Worm (Caenorhabditis elegans) whole organism, L2 larva: ENCODE data around the gene F59B2.15.

ENCODE experiments used
- aly-2 ChIP-seq: fragments of 150-350 bp; optimal IDR thresholded peaks from 2 replicates; lab custom pipeline; 2014; ENCODE audit warnings: missing biosample characterization, missing genetic modification characterization
- ceh-16 ChIP-seq: fragments of 150-350 bp; optimal IDR thresholded peaks from 2 replicates; lab custom pipeline; 2014; ENCODE audit warnings: missing biosample characterization, missing genetic modification characterization
- crh-2 ChIP-seq: sonication (generic microtip); optimal IDR thresholded peaks from 2 replicates; lab custom pipeline; 2017; ENCODE audit warnings: missing biosample characterization, missing genetic modification characterization
- dmd-4 ChIP-seq: sonication (generic microtip); optimal IDR thresholded peaks from 2 replicates; lab custom pipeline; 2017; ENCODE audit warnings: missing biosample characterization, missing genetic modification characterization
- egl-27 ChIP-seq: sonication (generic microtip); optimal IDR thresholded peaks from 3 replicates; lab custom pipeline; 2017; ENCODE audit warnings: missing biosample characterization, missing genetic modification reagents, missing genetic modification characterization
- elt-1 ChIP-seq: fragments of 150-350 bp; optimal IDR thresholded peaks from 2 replicates; lab custom pipeline; 2014; ENCODE audit warnings: missing biosample characterization, missing genetic modification characterization
- lin-13 ChIP-seq: fragments of 150-350 bp; optimal IDR thresholded peaks from 2 replicates; lab custom pipeline; 2014; ENCODE audit warnings: missing biosample characterization, missing genetic modification reagents, missing genetic modification characterization
- mdl-1 ChIP-seq, 2 experiments: fragments of 150-350 bp in 1 of 2; sonication (generic microtip) in 1 of 2; optimal IDR thresholded peaks; 2 replicates each; lab custom pipeline; 2017; ENCODE audit warnings: missing biosample characterization in 2 of 2, missing genetic modification characterization in 2 of 2
- nhr-12 ChIP-seq: fragments of 150-350 bp; optimal IDR thresholded peaks from 2 replicates; lab custom pipeline; 2014; ENCODE audit warnings: missing biosample characterization, missing genetic modification characterization
- nhr-77 ChIP-seq: fragments of 150-350 bp; optimal IDR thresholded peaks from 2 replicates; lab custom pipeline; 2014; ENCODE audit warnings: missing biosample characterization, missing genetic modification characterization
- snpc-4 ChIP-seq: fragments of 150-350 bp; optimal IDR thresholded peaks from 2 replicates; lab custom pipeline; 2014; ENCODE audit warnings: missing biosample characterization, missing genetic modification characterization
- unc-39 ChIP-seq: fragments of 150-350 bp; optimal IDR thresholded peaks from 2 replicates; lab custom pipeline; 2014; ENCODE audit warnings: missing biosample characterization, missing genetic modification characterization
- zag-1 ChIP-seq: fragments of 150-350 bp; optimal IDR thresholded peaks from 2 replicates; lab custom pipeline; 2014; ENCODE audit warnings: missing biosample characterization, missing genetic modification characterization

ce11 chrIII:8980892-8981291, 21.6 kb downstream of the F59B2.15 start:
- no peak for TF ChIP-seq crh-2 (tag; lab: Kevin White, UChicago)
- no peak for TF ChIP-seq ceh-16
- TF ChIP-seq elt-1 (tag; lab: Kevin White, UChicago): no peak
- TF ChIP-seq dmd-4 (tag; lab: Kevin White, UChicago): no peak
- TF ChIP-seq zag-1 (tag; lab: Kevin White, UChicago): no peak
- TF ChIP-seq snpc-4: no peak
- TF ChIP-seq aly-2: no peak
- TF ChIP-seq lin-13: no peak
- TF ChIP-seq nhr-12 (tag; lab: Kevin White, UChicago): no peak
- no peak for TF ChIP-seq nhr-77
- TF ChIP-seq mdl-1 (tag; optimal IDR thresholded peaks at IDR 0.05; lab: Kevin White, UChicago): no peak
- TF ChIP-seq egl-27 (tag; lab: Kevin White, UChicago): no peak
- TF ChIP-seq unc-39: no peak
